Fruit fly (Drosophila melanogaster) whole organism, pupa: ENCODE data around the gene CG10077.

Source experiments
- CG12605 ChIP-seq: fragments of 200-800 bp; sonication (Bioruptor generic); IDR thresholded peaks from 2 replicates; pipeline ENCODE4 v1.3.6; 2022; ENCODE audit warnings: missing biosample characterization, missing genetic modification characterization
- CG32121 ChIP-seq: fragments of 200-800 bp; sonication (Bioruptor generic); IDR thresholded peaks from 2 replicates; pipeline ENCODE4 v1.3.6; 2022; ENCODE audit warnings: missing biosample characterization, missing genetic modification characterization
- EcR ChIP-seq: fragments of 200-800 bp; sonication (Bioruptor generic); optimal IDR thresholded peaks from 3 replicates; lab custom pipeline; 2019; ENCODE audit warnings: missing biosample characterization, missing genetic modification characterization, mild to moderate bottlenecking, moderate library complexity, missing genetic modification reagents

DNA sequence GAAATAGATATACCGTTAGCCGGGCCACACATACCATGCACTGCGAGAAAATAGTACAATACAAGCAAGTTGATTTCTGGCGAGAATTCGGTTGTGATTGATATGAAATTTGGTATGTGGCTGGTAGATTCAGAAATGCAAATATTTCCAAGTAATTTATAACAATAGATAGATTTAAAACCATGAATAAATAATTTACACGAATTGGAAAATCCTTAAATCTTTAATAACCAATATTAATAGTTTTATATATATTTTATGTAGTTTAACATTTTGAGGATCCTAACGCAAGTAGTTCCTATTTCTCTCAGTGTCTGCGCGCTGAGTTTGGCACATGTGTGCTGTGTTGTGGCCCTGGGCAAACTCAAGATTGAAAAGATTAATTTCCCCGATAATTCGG is 26.1 kb upstream of the CG10077 start:
- no peak for TF ChIP-seq EcR (GFP tag; lab: Kevin White, UChicago)
- TF ChIP-seq CG32121 = no peak
- no peak for TF ChIP-seq CG12605
